Worm (Caenorhabditis elegans) whole organism, L4 larva: ENCODE results near the gene C25E10.16.

Experiments
- F10B5.3 ChIP-seq: sonication (generic microtip); optimal IDR thresholded peaks from 2 replicates; lab custom pipeline; 2016; ENCODE audit warnings: mild to moderate bottlenecking, missing genetic modification characterization, missing compliant biosample characterization
- T26A8.4 ChIP-seq: fragments of 200-800 bp; sonication (Bioruptor generic); IDR thresholded peaks from 2 replicates; pipeline ENCODE4 v1.3.6; 2022; ENCODE audit warnings: missing genetic modification characterization, missing compliant biosample characterization
- ZK337.2 ChIP-seq: fragments of 200-800 bp; sonication (Bioruptor generic); IDR thresholded peaks from 2 replicates; pipeline ENCODE4 v1.3.6; 2022; ENCODE audit warnings: missing genetic modification reagents, missing genetic modification characterization, missing compliant biosample characterization
- ZK546.5 ChIP-seq, 2 experiments: sonication (generic microtip); optimal IDR thresholded peaks; 2 replicates each; lab custom pipeline; 2017; ENCODE audit warnings: missing biosample characterization in 2 of 2, missing genetic modification characterization in 2 of 2
- aha-1 ChIP-seq: fragments of 150-350 bp; peaks from one replicate; lab custom pipeline; 2014; ENCODE audit warnings: missing biosample characterization, missing genetic modification characterization
- ceh-44 ChIP-seq: fragments of 200-800 bp; sonication (Bioruptor generic); IDR thresholded peaks from 2 replicates; pipeline ENCODE4 v1.3.6; 2022; ENCODE audit warnings: missing genetic modification reagents, missing genetic modification characterization, missing compliant biosample characterization
- cey-2 ChIP-seq: sonication (generic microtip); optimal IDR thresholded peaks from 3 replicates; lab custom pipeline; 2017; ENCODE audit warnings: missing genetic modification characterization, mild to moderate bottlenecking, missing compliant biosample characterization, antibody characterized with exemption, borderline replicate concordance; ENCODE audit not compliant: insufficient read depth
- daf-12 ChIP-seq: fragments of 150-350 bp; optimal IDR thresholded peaks from 2 replicates; lab custom pipeline; 2014; ENCODE audit warnings: missing biosample characterization, missing genetic modification reagents, missing genetic modification characterization
- daf-16 ChIP-seq, 3 experiments: sonication (generic microtip); optimal IDR thresholded peaks; 2 replicates each; lab custom pipeline; 2016 to 2017; ENCODE audit warnings: missing genetic modification characterization in 3 of 3, missing genetic modification reagents in 3 of 3, mild to moderate bottlenecking in 2 of 3, missing compliant biosample characterization in 2 of 3, missing biosample characterization in 1 of 3, moderate library complexity in 1 of 3
- daf-19 ChIP-seq: fragments of 200-800 bp; sonication (Bioruptor generic); conservative IDR thresholded peaks from 2 replicates; pipeline ENCODE4 v1.3.6; 2022; ENCODE audit warnings: missing genetic modification characterization, missing compliant biosample characterization
- dmd-6 ChIP-seq: fragments of 200-800 bp; sonication (Bioruptor generic); IDR thresholded peaks from 2 replicates; pipeline ENCODE4 v1.3.6; 2022; ENCODE audit warnings: missing genetic modification reagents, missing genetic modification characterization, missing compliant biosample characterization
- dmd-9 ChIP-seq: fragments of 200-800 bp; sonication (Bioruptor generic); IDR thresholded peaks from 2 replicates; pipeline ENCODE4 v1.3.6; 2022; ENCODE audit warnings: missing genetic modification reagents, missing genetic modification characterization, missing compliant biosample characterization
- dpl-1 ChIP-seq: fragments of 150-350 bp; optimal IDR thresholded peaks from 2 replicates; lab custom pipeline; 2014; ENCODE audit warnings: missing biosample characterization, missing genetic modification reagents, missing genetic modification characterization
- dve-1 ChIP-seq: sonication (generic microtip); optimal IDR thresholded peaks from 2 replicates; lab custom pipeline; 2017; ENCODE audit warnings: antibody characterized with exemption, mild to moderate bottlenecking, missing genetic modification characterization, missing compliant biosample characterization; ENCODE audit not compliant: insufficient read depth
- egl-43 ChIP-seq: fragments of 200-800 bp; sonication (Bioruptor generic); IDR thresholded peaks from 2 replicates; pipeline ENCODE4 v1.3.6; 2022; ENCODE audit warnings: missing genetic modification reagents, missing genetic modification characterization, missing compliant biosample characterization
- fos-1 ChIP-seq: fragments of 150-350 bp; optimal IDR thresholded peaks from 2 replicates; lab custom pipeline; 2014; ENCODE audit warnings: missing biosample characterization, missing genetic modification characterization
- hlh-11 ChIP-seq: fragments of 200-800 bp; sonication (Bioruptor generic); optimal IDR thresholded peaks from 2 replicates; lab custom pipeline; 2018; ENCODE audit warnings: mild to moderate bottlenecking, missing genetic modification characterization, missing compliant biosample characterization
- hlh-30 ChIP-seq: sonication (generic microtip); optimal IDR thresholded peaks from 2 replicates; lab custom pipeline; 2017; ENCODE audit warnings: antibody characterized with exemption, mild to moderate bottlenecking, missing genetic modification characterization, missing compliant biosample characterization; ENCODE audit not compliant: insufficient read depth
- lin-13 ChIP-seq: fragments of 150-350 bp; optimal IDR thresholded peaks from 2 replicates; lab custom pipeline; 2014; ENCODE audit warnings: missing biosample characterization, missing genetic modification reagents, missing genetic modification characterization
- lin-15B ChIP-seq: fragments of 150-350 bp; sonication (generic microtip); optimal IDR thresholded peaks from 3 replicates; lab custom pipeline; 2014; ENCODE audit warnings: missing biosample characterization, missing genetic modification characterization
- madf-5 ChIP-seq, 2 experiments: fragments of 200-800 bp; sonication (Bioruptor generic); IDR thresholded peaks; 2 replicates each; pipeline ENCODE4 v1.3.6; 2022; ENCODE audit warnings: missing compliant biosample characterization in 2 of 2, missing genetic modification characterization in 2 of 2
- mes-2 ChIP-seq: sonication (generic microtip); optimal IDR thresholded peaks from 2 replicates; lab custom pipeline; 2016; ENCODE audit warnings: missing genotype, mild to moderate bottlenecking, missing genetic modification characterization, missing compliant biosample characterization; ENCODE audit not compliant: poor library complexity, severe bottlenecking
- mxl-3 ChIP-seq: fragments of 200-800 bp; sonication (Bioruptor generic); optimal IDR thresholded peaks from 2 replicates; lab custom pipeline; 2018; ENCODE audit warnings: mild to moderate bottlenecking, missing genetic modification characterization, missing compliant biosample characterization
- nhr-28 ChIP-seq: fragments of 150-350 bp; optimal IDR thresholded peaks from 2 replicates; lab custom pipeline; 2014; ENCODE audit warnings: missing biosample characterization, missing genetic modification characterization
- pqm-1 ChIP-seq: sonication (generic microtip); optimal IDR thresholded peaks from 2 replicates; lab custom pipeline; 2017; ENCODE audit warnings: missing biosample characterization, missing genetic modification characterization
- skn-1 ChIP-seq: fragments of 150-350 bp; optimal IDR thresholded peaks from 2 replicates; lab custom pipeline; 2014; ENCODE audit warnings: missing biosample characterization, missing genetic modification characterization
- snpc-4 ChIP-seq: fragments of 150-350 bp; optimal IDR thresholded peaks from 2 replicates; lab custom pipeline; 2014; ENCODE audit warnings: missing biosample characterization, missing genetic modification characterization
- spr-3 ChIP-seq: fragments of 200-800 bp; sonication (Bioruptor generic); optimal IDR thresholded peaks from 2 replicates; lab custom pipeline; 2018; ENCODE audit warnings: mild to moderate bottlenecking, missing genetic modification characterization, missing compliant biosample characterization
- tra-1 ChIP-seq: fragments of 200-800 bp; sonication (Bioruptor generic); IDR thresholded peaks from 2 replicates; pipeline ENCODE4 v1.3.6; 2022; ENCODE audit warnings: missing genetic modification reagents, missing genetic modification characterization, missing compliant biosample characterization
- unc-130 ChIP-seq: sonication (generic microtip); optimal IDR thresholded peaks from 2 replicates; lab custom pipeline; 2016; ENCODE audit warnings: missing genetic modification reagents, missing genetic modification characterization, missing compliant biosample characterization
- unc-39 ChIP-seq: sonication (generic microtip); optimal IDR thresholded peaks from 2 replicates; lab custom pipeline; 2017; ENCODE audit warnings: missing biosample characterization, missing genetic modification characterization
- unc-62 ChIP-seq, 3 experiments: fragments of 150-350 bp in 1 of 3; sonication (generic microtip); optimal IDR thresholded peaks in 2 of 3; peaks in 1 of 3; 1 replicate in 1 of 3; 2 replicates in 2 of 3; lab custom pipeline; 2014 to 2017; ENCODE audit warnings: missing biosample characterization in 3 of 3, missing genetic modification characterization in 3 of 3, missing genetic modification reagents in 3 of 3, missing genotype in 1 of 3

C25E10.16 gene

ce11 chrV:9074360-9074834 lies 15.0 kb upstream of the C25E10.16 start (continued):
- TF ChIP-seq unc-62 (GFP tag; optimal IDR thresholded peaks at IDR 0.05 in 1 of 2; lab: Kevin White, UChicago) = peak in 1 of 2 experiments; percentile 66
- TF ChIP-seq unc-62 (tag; optimal IDR thresholded peaks at IDR 0.05; lab: Kevin White, UChicago) = no peak
- peak; percentile 80 for TF ChIP-seq fos-1
- TF ChIP-seq daf-16 (GFP tag; optimal IDR thresholded peaks at IDR 0.05; lab: Kevin White, UChicago) = no peak
- TF ChIP-seq daf-16 (tag; optimal IDR thresholded peaks at IDR 0.05; lab: Kevin White, UChicago) = peak; percentile 95
- TF ChIP-seq aha-1 (tag; lab: Kevin White, UChicago) = peak; percentile 96

DNA sequence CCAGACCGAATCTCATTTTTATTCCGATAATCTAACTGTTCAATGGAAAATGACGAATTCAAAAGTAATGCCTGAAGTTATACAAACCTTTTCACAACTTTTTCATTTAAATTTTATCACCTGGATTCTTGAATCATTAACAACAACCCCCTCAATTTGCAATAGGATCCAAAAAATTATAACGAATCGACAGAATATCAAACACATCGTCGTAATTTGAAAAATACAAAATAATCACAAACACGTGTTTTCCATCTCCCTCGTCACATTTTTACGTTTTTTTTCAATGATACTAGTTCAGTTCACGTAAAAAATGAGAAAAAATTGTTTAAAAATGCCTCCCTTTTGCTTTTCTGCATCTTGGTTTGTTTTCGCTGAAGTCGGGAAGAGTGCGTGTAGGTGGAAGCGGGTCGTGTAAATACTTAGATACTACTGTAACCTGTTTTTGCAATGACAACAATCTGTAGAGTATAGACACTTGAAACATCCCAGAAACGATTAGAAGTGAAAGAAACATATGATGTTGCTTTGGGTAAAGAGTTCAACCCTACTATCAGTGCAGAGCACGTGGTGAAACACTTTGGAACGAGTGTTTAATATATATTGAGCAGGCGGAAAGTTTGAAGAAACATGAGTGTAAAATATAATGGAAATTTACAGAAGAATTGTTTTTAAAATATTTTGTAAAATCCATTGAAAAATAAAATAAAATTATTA lies 14.1 kb upstream of the C25E10.16 start, which contains the start of gene oac-50:
Gene oac-50 (minus strand): TSS at position 219 of the 717 bp plus-strand sequence.
- TF ChIP-seq tra-1 (GFP tag; lab: Robert Waterston, UW) (no peak), egl-43 (GFP tag; lab: Robert Waterston, UW) (no peak), mxl-3 (GFP tag; lab: Kevin White, UChicago) (no peak), daf-16 (GFP tag; optimal IDR thresholded peaks at IDR 0.05; lab: Kevin White, UChicago) (no peak), daf-16 (tag; optimal IDR thresholded peaks at IDR 0.05; lab: Kevin White, UChicago) (peak; percentile 39), F10B5.3 (no peak), snpc-4 (tag; lab: Kevin White, UChicago) (no peak), hlh-30 (tag; lab: Kevin White, UChicago) (peak; percentile 31), mes-2 (tag; lab: Kevin White, UChicago) (no peak), dve-1 (peak; percentile 46), dmd-9 (GFP tag; lab: Robert Waterston, UW) (no peak), unc-39 (tag; lab: Kevin White, UChicago) (no peak), pqm-1 (tag; lab: Kevin White, UChicago) (no peak), hlh-11 (tag; lab: Kevin White, UChicago) (no peak), lin-15B (tag; lab: Kevin White, UChicago) (no peak), daf-19 (GFP tag; lab: Robert Waterston, UW) (no peak), ZK337.2 (GFP tag; lab: Robert Waterston, UW) (no peak), dpl-1 (no peak), ceh-44 (no peak), dmd-6 (GFP tag; lab: Robert Waterston, UW) (peak; percentile 28; the same call in 1 of the 2 replicates), cey-2 (tag; lab: Kevin White, UChicago) (no peak), nhr-28 (tag; lab: Kevin White, UChicago) (no peak), madf-5 (GFP tag; IDR thresholded peaks at IDR 0.05; lab: Robert Waterston, UW) (no peak), unc-130 (no peak), skn-1 (no peak), T26A8.4 (no peak), unc-62 (GFP tag; optimal IDR thresholded peaks at IDR 0.05 in 1 of 2; lab: Kevin White, UChicago) (peak in 1 of 2 experiments; percentile 96), unc-62 (tag; optimal IDR thresholded peaks at IDR 0.05; lab: Kevin White, UChicago) (no peak), lin-13 (GFP tag; lab: Kevin White, UChicago) (no peak)

DNA sequence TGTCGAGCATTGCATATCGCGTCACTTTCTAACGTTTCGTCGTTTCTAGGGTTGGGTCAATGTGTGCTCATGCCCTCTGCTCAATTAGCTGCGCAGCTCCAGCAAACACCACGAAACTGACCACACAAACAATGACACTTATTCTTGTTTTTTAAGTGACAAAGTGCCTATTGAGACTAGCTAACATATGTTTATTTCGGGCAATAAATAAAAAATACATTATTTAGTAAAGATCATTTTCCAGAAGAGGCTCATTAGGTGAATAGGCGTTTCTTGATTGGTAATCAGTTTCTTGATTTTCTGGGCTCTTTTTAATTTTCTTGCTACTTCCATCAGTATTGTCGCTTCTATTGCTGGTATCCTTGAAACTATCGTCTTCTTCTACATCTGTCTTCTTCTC lies 10.3 kb upstream of the C25E10.16 start, which contains the start of gene T27E4.5:
Gene T27E4.5 (minus strand): TSS at position 101 of the 400 bp plus-strand sequence.
- no peak for TF ChIP-seq spr-3 (GFP tag; lab: Kevin White, UChicago)
- TF ChIP-seq aha-1 (tag; lab: Kevin White, UChicago) = peak; percentile 31
- TF ChIP-seq daf-12 (tag; lab: Kevin White, UChicago) = no peak

DNA sequence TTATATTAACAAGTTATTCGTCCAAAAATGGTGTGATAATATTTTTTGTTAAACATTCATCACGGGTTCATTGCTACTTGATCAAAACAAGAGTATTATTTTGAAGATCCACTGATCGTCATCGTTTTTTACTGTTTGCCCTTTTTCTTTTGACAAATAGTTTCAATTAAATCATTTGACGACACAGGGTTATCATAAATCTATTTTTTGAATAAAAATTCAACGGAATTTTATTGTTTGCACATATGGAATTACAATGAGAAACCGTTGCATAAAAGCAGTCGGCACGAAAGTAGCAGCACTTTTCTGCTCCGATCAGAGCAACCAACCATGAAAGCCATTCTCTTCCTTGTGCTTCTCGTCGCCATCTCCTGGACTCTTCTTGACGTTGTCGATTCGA lies 8.3 kb upstream of the C25E10.16 start, which contains the start of gene fip-2:
Gene fip-2 (plus strand): TSS at position 301 of the 400 bp plus-strand sequence.
- TF ChIP-seq hlh-11 (tag; lab: Kevin White, UChicago) (no peak), madf-5 (GFP tag; IDR thresholded peaks at IDR 0.05; lab: Robert Waterston, UW) (no peak), ZK546.5 (tag; optimal IDR thresholded peaks at IDR 0.05; lab: Kevin White, UChicago) (no peak)
